Worm (Caenorhabditis elegans) whole organism, L2 larva: ENCODE data around the gene ZK380.4.

Experiments
- ama-1 ChIP-seq: fragments of 150-350 bp; optimal IDR thresholded peaks from 2 replicates; lab custom pipeline; 2018; ENCODE audit warnings: inconsistent platforms
- nhr-11 ChIP-seq: fragments of 150-350 bp; optimal IDR thresholded peaks from 2 replicates; lab custom pipeline; 2014; ENCODE audit warnings: missing biosample characterization, missing genetic modification characterization
- nhr-237 ChIP-seq: fragments of 150-350 bp; optimal IDR thresholded peaks from 2 replicates; lab custom pipeline; 2014; ENCODE audit warnings: missing biosample characterization, missing genetic modification characterization
- snpc-4 ChIP-seq: fragments of 150-350 bp; optimal IDR thresholded peaks from 2 replicates; lab custom pipeline; 2014; ENCODE audit warnings: missing biosample characterization, missing genetic modification characterization

- no peak for TF ChIP-seq ama-1 (lab: Kevin White, UChicago)
- TF ChIP-seq nhr-237 (tag; lab: Kevin White, UChicago) = no peak
- no peak for TF ChIP-seq snpc-4 (tag; lab: Kevin White, UChicago)
- TF ChIP-seq nhr-11 (tag; lab: Kevin White, UChicago) = no peak
Observed at ce11 chrX:1664925-1665324, 13.1 kb upstream of the ZK380.4 start, which contains the start of gene R09H3.2.
